Worm (Caenorhabditis elegans) whole organism, late embryonic: ENCODE measurements around the gene C25F9.4.

Source experiments
- F13H6.1 ChIP-seq: sonication (generic microtip); optimal IDR thresholded peaks from 2 replicates; lab custom pipeline; 2016; ENCODE audit warnings: missing genetic modification characterization, missing compliant biosample characterization
- ceh-22 ChIP-seq: sonication (generic microtip); optimal IDR thresholded peaks from 2 replicates; lab custom pipeline; 2017; ENCODE audit warnings: missing biosample characterization, missing genetic modification characterization
- che-1 ChIP-seq: sonication (generic microtip); optimal IDR thresholded peaks from 2 replicates; lab custom pipeline; 2016; ENCODE audit warnings: mild to moderate bottlenecking, missing genetic modification characterization, missing compliant biosample characterization
- dve-1 ChIP-seq: sonication (generic microtip); optimal IDR thresholded peaks from 2 replicates; lab custom pipeline; 2017; ENCODE audit warnings: antibody characterized with exemption, mild to moderate bottlenecking, missing genetic modification characterization, missing compliant biosample characterization
- fkh-10 ChIP-seq: fragments of 150-350 bp; optimal IDR thresholded peaks from 2 replicates; lab custom pipeline; 2014; ENCODE audit warnings: missing biosample characterization, missing genetic modification reagents, missing genetic modification characterization
- lim-6 ChIP-seq: sonication (generic microtip); optimal IDR thresholded peaks from 2 replicates; lab custom pipeline; 2016; ENCODE audit warnings: missing genetic modification characterization, missing compliant biosample characterization
- pag-3 ChIP-seq: sonication (generic microtip); optimal IDR thresholded peaks from 2 replicates; lab custom pipeline; 2016; ENCODE audit warnings: missing compliant biosample characterization, missing genetic modification characterization, borderline replicate concordance
- pros-1 ChIP-seq: fragments of 150-350 bp; optimal IDR thresholded peaks from 2 replicates; lab custom pipeline; 2014; ENCODE audit warnings: missing biosample characterization, missing genetic modification reagents, missing genetic modification characterization
- sox-4 ChIP-seq: sonication (generic microtip); optimal IDR thresholded peaks from 2 replicates; lab custom pipeline; 2017; ENCODE audit warnings: mild to moderate bottlenecking, missing genetic modification characterization, inconsistent platforms, missing compliant biosample characterization
- ztf-16 ChIP-seq: sonication (generic microtip); optimal IDR thresholded peaks from 2 replicates; lab custom pipeline; 2017; ENCODE audit warnings: missing genetic modification characterization, missing compliant biosample characterization

DNA sequence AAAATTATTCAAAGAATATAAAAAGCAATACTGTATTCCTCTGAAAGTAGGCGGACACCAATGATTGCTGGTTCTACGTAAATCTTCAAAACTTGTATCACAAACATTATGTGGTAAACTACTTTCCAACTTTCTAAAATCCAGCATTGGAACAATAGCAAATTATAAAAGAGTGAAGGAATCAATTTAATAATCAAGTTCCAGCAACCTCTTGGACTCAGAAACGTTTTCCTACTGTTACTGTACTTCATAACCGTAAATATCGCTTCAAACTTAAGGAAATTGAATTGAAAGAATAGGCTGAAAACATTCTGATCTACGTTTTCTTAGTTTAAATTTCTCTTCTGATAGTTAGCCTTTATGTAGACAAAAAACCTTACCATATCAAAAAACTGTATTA lies 12.8 kb downstream of the C25F9.4 start:
- TF ChIP-seq fkh-10 (GFP tag; lab: Kevin White, UChicago) (no peak), che-1 (no peak), dve-1 (tag; lab: Kevin White, UChicago) (no peak), pros-1 (tag; lab: Kevin White, UChicago) (no peak), pag-3 (tag; lab: Kevin White, UChicago) (no peak), lim-6 (tag; lab: Kevin White, UChicago) (no peak), ceh-22 (tag; lab: Kevin White, UChicago) (no peak), ztf-16 (tag; lab: Kevin White, UChicago) (no peak), sox-4 (tag; lab: Kevin White, UChicago) (no peak), F13H6.1 (tag; lab: Kevin White, UChicago) (no peak)
